Worm (Caenorhabditis elegans): Measurements from ENCODE around the gene osm-5.

Gene osm-5

DNA sequence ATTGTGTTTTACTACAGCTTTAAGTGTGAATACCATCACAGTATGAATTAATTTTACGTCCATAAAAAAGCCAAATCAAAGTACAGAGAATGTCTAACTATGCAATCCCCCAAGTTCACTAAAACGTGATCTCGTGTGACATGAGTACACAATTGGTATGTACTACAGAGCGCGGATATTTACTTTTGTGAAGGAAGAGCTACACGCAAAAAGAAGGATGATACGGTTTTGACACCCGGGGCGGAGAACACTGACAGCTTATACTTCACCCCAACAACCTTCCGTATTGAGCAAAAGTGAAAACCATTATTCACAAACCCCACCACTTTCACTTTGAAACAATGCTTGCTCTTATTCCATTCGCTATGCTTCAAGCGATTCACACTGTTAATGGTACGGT is 2.3 kb upstream of the osm-5 start, which contains the start of gene nspg-5:
TSS of gene nspg-5 (plus strand) at position 301 of the 400 bp plus-strand sequence.
- TF ChIP-seq F16B12.6 (tag; optimal IDR thresholded peaks at IDR 0.05) (no peak), blmp-1 (tag; optimal IDR thresholded peaks at IDR 0.05) (no peak), mef-2 (tag; optimal IDR thresholded peaks at IDR 0.05) (no peak), jun-1 (tag; optimal IDR thresholded peaks at IDR 0.05) (no peak), C16A3.4 (tag; optimal IDR thresholded peaks at IDR 0.05) (no peak), sup-37 (GFP tag; optimal IDR thresholded peaks at IDR 0.05) (no peak), swsn-7 (tag; optimal IDR thresholded peaks at IDR 0.05) (no peak), nhr-90 (tag; optimal IDR thresholded peaks at IDR 0.05; ENCODE audit: poor library complexity) (no peak), nhr-11 (tag; optimal IDR thresholded peaks at IDR 0.05) (no peak), elt-2 (tag; optimal IDR thresholded peaks at IDR 0.05) (no peak), hlh-4 (tag; optimal IDR thresholded peaks at IDR 0.05) (no peak)

- TF ChIP-seq lin-14 (GFP tag; optimal IDR thresholded peaks at IDR 0.05) (no peak), nhr-11 (tag; optimal IDR thresholded peaks at IDR 0.05) (no peak), sup-37 (GFP tag; optimal IDR thresholded peaks at IDR 0.05) (no peak), egl-13 (tag; optimal IDR thresholded peaks at IDR 0.05) (no peak), rnt-1 (tag; optimal IDR thresholded peaks at IDR 0.05) (no peak), pag-3 (tag; optimal IDR thresholded peaks at IDR 0.05; ENCODE audit: borderline replicate concordance, insufficient read depth) (no peak), nhr-90 (tag; optimal IDR thresholded peaks at IDR 0.05; ENCODE audit: poor library complexity) (no peak), ceh-82 (tag; optimal IDR thresholded peaks at IDR 0.05) (no peak), fkh-10 (GFP tag; optimal IDR thresholded peaks at IDR 0.05) (no peak), tlp-1 (tag; optimal IDR thresholded peaks at IDR 0.05) (no peak)
Measured at ce11 chrX:2990145-2990544, 6.1 kb downstream of the osm-5 start.

DNA sequence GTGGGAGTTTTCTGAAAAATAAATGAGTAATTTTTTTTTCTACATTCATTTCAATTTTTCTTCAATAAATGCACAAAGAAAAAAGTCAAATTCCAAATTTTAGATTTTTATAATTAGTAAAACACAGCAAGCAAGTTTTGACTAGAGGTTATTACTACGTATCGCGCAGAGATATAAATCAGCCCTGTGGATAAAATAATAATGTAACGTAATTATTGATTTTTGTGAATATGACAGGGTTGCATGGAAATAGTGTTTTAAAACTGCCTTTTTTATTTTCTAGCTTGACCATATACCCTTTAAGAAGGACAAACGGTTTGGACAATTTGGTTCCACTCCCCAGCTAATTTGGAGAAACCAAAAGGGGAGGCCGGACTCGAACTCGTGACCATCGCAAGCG is 12.3 kb downstream of the osm-5 start:
- TF ChIP-seq ceh-82 (tag; optimal IDR thresholded peaks at IDR 0.05) (peak in 1 of 3 experiments; percentile 38), efl-1 (optimal IDR thresholded peaks at IDR 0.05) (no peak), efl-1 (GFP tag; optimal IDR thresholded peaks at IDR 0.05 in 1 of 2) (peak in 1 of 2 experiments; percentile 29), egl-13 (tag; optimal IDR thresholded peaks at IDR 0.05) (no peak)

ce11 chrX:2996976-2997399 is 12.9 kb downstream of the osm-5 start:
- TF ChIP-seq sptf-1 (tag; optimal IDR thresholded peaks at IDR 0.05) = no peak
- peak; percentile 95 to 96 for TF ChIP-seq lsy-2 (tag; optimal IDR thresholded peaks at IDR 0.05)
- peak; percentile 85 for TF ChIP-seq pag-3 (tag; optimal IDR thresholded peaks at IDR 0.05; ENCODE audit: borderline replicate concordance, insufficient read depth)
- peak; percentile 99 for TF ChIP-seq nhr-85 (tag)
- TF ChIP-seq ceh-88 (GFP tag; IDR thresholded peaks at IDR 0.05) = peak; percentile 97
- peak; percentile 99 for TF ChIP-seq egl-13 (tag; optimal IDR thresholded peaks at IDR 0.05)
- TF ChIP-seq lir-3 (tag; optimal IDR thresholded peaks at IDR 0.05; ENCODE audit: poor library complexity) = peak; percentile 93
- peak; percentile 98 for TF ChIP-seq hpl-2 (GFP tag; optimal IDR thresholded peaks at IDR 0.05)
- TF ChIP-seq ama-1 (optimal IDR thresholded peaks at IDR 0.05) = no peak
- TF ChIP-seq irx-1 (tag; optimal IDR thresholded peaks at IDR 0.05) = peak; percentile 99
- peak; percentile 74 to 77 for TF ChIP-seq egl-27 (tag; optimal IDR thresholded peaks at IDR 0.05)
- peak; percentile 96 for TF ChIP-seq efl-3 (GFP tag; optimal IDR thresholded peaks at IDR 0.05)
- TF ChIP-seq nhr-76 (tag; optimal IDR thresholded peaks at IDR 0.05) = peak; percentile 79
- TF ChIP-seq isw-1 (GFP tag; IDR thresholded peaks at IDR 0.05) = peak; percentile 93
- peak; percentile 57 to 66 (median 59) for TF ChIP-seq dpl-1 (GFP tag; optimal IDR thresholded peaks at IDR 0.05)
- peak; percentile 99 for TF ChIP-seq ceh-8 (GFP tag; optimal IDR thresholded peaks at IDR 0.05)
- peak; percentile 93 for TF ChIP-seq pax-3 (tag; optimal IDR thresholded peaks at IDR 0.05)
- peak; percentile 46 for TF ChIP-seq blmp-1 (tag; optimal IDR thresholded peaks at IDR 0.05)
- peak; percentile 96 for TF ChIP-seq C04F5.9 (tag; optimal IDR thresholded peaks at IDR 0.05)
- peak; percentile 98 for TF ChIP-seq nhr-19 (GFP tag; conservative IDR thresholded peaks at IDR 0.05)
- peak; percentile 98 for TF ChIP-seq nhr-20 (tag; optimal IDR thresholded peaks at IDR 0.05)
- peak; percentile 95 for TF ChIP-seq xbp-1 (tag; optimal IDR thresholded peaks at IDR 0.05)
- TF ChIP-seq zip-4 (GFP tag; optimal IDR thresholded peaks at IDR 0.05) = peak; percentile 95
- TF ChIP-seq skn-1 (tag; optimal IDR thresholded peaks at IDR 0.05) = peak; percentile 99
- peak; percentile 71 for TF ChIP-seq nhr-28 (tag; optimal IDR thresholded peaks at IDR 0.05)
- peak in 1 of 2 experiments; percentile 89 for TF ChIP-seq mdl-1 (tag; optimal IDR thresholded peaks at IDR 0.05)
- peak; percentile 100 for TF ChIP-seq mep-1 (tag; optimal IDR thresholded peaks at IDR 0.05)
- TF ChIP-seq aha-1 (tag; optimal IDR thresholded peaks at IDR 0.05) = peak; percentile 45
- peak; percentile 29 for TF ChIP-seq unc-62 (GFP tag; optimal IDR thresholded peaks at IDR 0.05)
- TF ChIP-seq unc-98 (GFP tag; IDR thresholded peaks at IDR 0.05) = peak; percentile 91

Measured in whole organism, L1 larva.